Worm (Caenorhabditis elegans) whole organism, L1 larva: ENCODE data around the gene nspc-12.

Source experiments
- C16A3.4 ChIP-seq: fragments of 150-350 bp; optimal IDR thresholded peaks from 2 replicates; lab custom pipeline; 2014; ENCODE audit warnings: missing biosample characterization, missing genetic modification characterization
- C34B4.2 ChIP-seq: sonication (generic microtip); optimal IDR thresholded peaks from 2 replicates; lab custom pipeline; 2017; ENCODE audit warnings: mild to moderate bottlenecking, missing genetic modification characterization, missing compliant biosample characterization
- F16B12.6 ChIP-seq: fragments of 150-350 bp; optimal IDR thresholded peaks from 2 replicates; lab custom pipeline; 2014; ENCODE audit warnings: missing biosample characterization, missing genetic modification characterization
- Y116A8C.19 ChIP-seq: sonication (generic microtip); optimal IDR thresholded peaks from 2 replicates; lab custom pipeline; 2016; ENCODE audit warnings: missing compliant biosample characterization, missing genetic modification characterization, borderline replicate concordance
- aha-1 ChIP-seq: fragments of 150-350 bp; optimal IDR thresholded peaks from 2 replicates; lab custom pipeline; 2014; ENCODE audit warnings: missing biosample characterization, missing genetic modification characterization
- alr-1 ChIP-seq: fragments of 200-800 bp; sonication (Bioruptor generic); optimal IDR thresholded peaks from 2 replicates; lab custom pipeline; 2018; ENCODE audit warnings: borderline replicate concordance, mild to moderate bottlenecking, missing genetic modification characterization, missing compliant biosample characterization
- ceh-8 ChIP-seq: fragments of 200-800 bp; sonication (Bioruptor generic); optimal IDR thresholded peaks from 2 replicates; lab custom pipeline; 2018; ENCODE audit warnings: mild to moderate bottlenecking, missing genetic modification characterization, moderate library complexity, missing compliant biosample characterization
- ceh-82 ChIP-seq, 3 experiments: fragments of 150-350 bp in 1 of 3; sonication (generic microtip) in 2 of 3; optimal IDR thresholded peaks; 2 replicates each; lab custom pipeline; 2014 to 2017; ENCODE audit warnings: missing biosample characterization in 3 of 3, missing genetic modification characterization in 3 of 3
- ceh-88 ChIP-seq: fragments of 200-800 bp; sonication (Bioruptor generic); IDR thresholded peaks from 2 replicates; pipeline ENCODE4 v1.3.6; 2022; ENCODE audit warnings: missing genetic modification characterization, missing compliant biosample characterization
- dpl-1 ChIP-seq, 3 experiments: fragments of 150-350 bp in 2 of 3; sonication (generic microtip) in 1 of 3; optimal IDR thresholded peaks; 2 replicates each; lab custom pipeline; 2014 to 2017; ENCODE audit warnings: missing biosample characterization in 3 of 3, missing genetic modification characterization in 3 of 3, missing genetic modification reagents in 3 of 3
- efl-1 ChIP-seq, 4 experiments: fragments of 150-350 bp; optimal IDR thresholded peaks in 3 of 4; peaks in 1 of 4; 1 replicate in 1 of 4; 2 replicates in 3 of 4; lab custom pipeline; 2014; ENCODE audit warnings: missing biosample characterization in 2 of 4, missing genetic modification characterization in 2 of 4, missing genetic modification reagents in 2 of 4
- egl-13 ChIP-seq: sonication (generic microtip); optimal IDR thresholded peaks from 2 replicates; lab custom pipeline; 2016; ENCODE audit warnings: missing genotype, missing genetic modification reagents, missing genetic modification characterization, missing compliant biosample characterization
- elt-2 ChIP-seq: sonication (generic microtip); optimal IDR thresholded peaks from 2 replicates; lab custom pipeline; 2016; ENCODE audit warnings: missing genetic modification characterization, mild to moderate bottlenecking, inconsistent platforms, missing compliant biosample characterization, missing genetic modification reagents
- ets-5 ChIP-seq: fragments of 200-800 bp; sonication (Bioruptor generic); IDR thresholded peaks from 2 replicates; pipeline ENCODE4 v1.3.6; 2022; ENCODE audit warnings: missing genetic modification characterization, missing compliant biosample characterization
- fkh-8 ChIP-seq: sonication (generic microtip); optimal IDR thresholded peaks from 2 replicates; lab custom pipeline; 2016; ENCODE audit warnings: mild to moderate bottlenecking, missing genetic modification characterization, missing compliant biosample characterization
- grh-1 ChIP-seq: fragments of 200-800 bp; sonication (Bioruptor generic); IDR thresholded peaks from 2 replicates; pipeline ENCODE4 v1.3.6; 2022; ENCODE audit warnings: missing genetic modification reagents, missing genetic modification characterization, missing compliant biosample characterization
- hlh-17 ChIP-seq: fragments of 200-800 bp; sonication (Bioruptor generic); optimal IDR thresholded peaks from 2 replicates; lab custom pipeline; 2018; ENCODE audit warnings: missing genetic modification characterization, mild to moderate bottlenecking, missing compliant biosample characterization, moderate library complexity, borderline replicate concordance
- hpl-2 ChIP-seq: fragments of 150-350 bp; optimal IDR thresholded peaks from 2 replicates; lab custom pipeline; 2014; ENCODE audit warnings: missing biosample characterization, missing genetic modification reagents, missing genetic modification characterization
- lin-13 ChIP-seq: fragments of 150-350 bp; optimal IDR thresholded peaks from 2 replicates; lab custom pipeline; 2014; ENCODE audit warnings: missing biosample characterization, missing genetic modification reagents, missing genetic modification characterization
- lin-14 ChIP-seq: fragments of 200-800 bp; sonication (Bioruptor generic); optimal IDR thresholded peaks from 2 replicates; lab custom pipeline; 2018; ENCODE audit warnings: mild to moderate bottlenecking, missing genetic modification characterization, moderate library complexity, missing compliant biosample characterization
- lin-15B ChIP-seq: fragments of 150-350 bp; sonication (generic microtip); optimal IDR thresholded peaks from 3 replicates; lab custom pipeline; 2014; ENCODE audit warnings: missing biosample characterization, missing genetic modification characterization
- lin-35 ChIP-seq, 2 experiments: fragments of 150-350 bp; optimal IDR thresholded peaks; 2 replicates each; lab custom pipeline; 2014; ENCODE audit warnings: missing biosample characterization in 2 of 2, missing genetic modification characterization in 2 of 2, missing genetic modification reagents in 2 of 2
- lsy-2 ChIP-seq, 2 experiments: fragments of 150-350 bp; optimal IDR thresholded peaks; 2 replicates each; lab custom pipeline; 2014; ENCODE audit warnings: missing biosample characterization in 2 of 2, missing genetic modification characterization in 2 of 2
- mab-9 ChIP-seq: fragments of 200-800 bp; sonication (Bioruptor generic); IDR thresholded peaks from 2 replicates; pipeline ENCODE4 v1.3.6; 2022; ENCODE audit warnings: missing genetic modification reagents, missing genetic modification characterization, missing compliant biosample characterization
- mdl-1 ChIP-seq, 2 experiments: fragments of 150-350 bp; optimal IDR thresholded peaks; 2 replicates each; lab custom pipeline; 2014 to 2017; ENCODE audit warnings: missing biosample characterization in 2 of 2, missing genetic modification characterization in 2 of 2, inconsistent platforms in 1 of 2
- mep-1 ChIP-seq: fragments of 150-350 bp; optimal IDR thresholded peaks from 2 replicates; lab custom pipeline; 2014; ENCODE audit warnings: missing biosample characterization, missing genetic modification characterization
- nhr-12 ChIP-seq: sonication (generic microtip); optimal IDR thresholded peaks from 2 replicates; lab custom pipeline; 2017; ENCODE audit warnings: missing biosample characterization, missing genetic modification characterization
- nhr-19 ChIP-seq: fragments of 200-800 bp; sonication (Bioruptor generic); conservative IDR thresholded peaks from 2 replicates; pipeline ENCODE4 v1.3.6; 2022; ENCODE audit warnings: missing genetic modification characterization, missing compliant biosample characterization
- nhr-20 ChIP-seq: sonication (generic microtip); optimal IDR thresholded peaks from 2 replicates; lab custom pipeline; 2016; ENCODE audit warnings: mild to moderate bottlenecking, missing genetic modification characterization, missing compliant biosample characterization
- nhr-47 ChIP-seq: sonication (generic microtip); optimal IDR thresholded peaks from 2 replicates; lab custom pipeline; 2016; ENCODE audit warnings: mild to moderate bottlenecking, missing genetic modification characterization, moderate library complexity, missing compliant biosample characterization
- nhr-76 ChIP-seq: sonication (generic microtip); optimal IDR thresholded peaks from 2 replicates; lab custom pipeline; 2017; ENCODE audit warnings: missing biosample characterization, missing genetic modification characterization
- nhr-84 ChIP-seq: sonication (generic microtip); optimal IDR thresholded peaks from 2 replicates; lab custom pipeline; 2017; ENCODE audit warnings: missing biosample characterization, missing genetic modification characterization
- nhr-85 ChIP-seq: sonication (generic microtip); peaks from one replicate; lab custom pipeline; 2016; ENCODE audit warnings: missing genetic modification characterization, inconsistent platforms, missing compliant biosample characterization
- pax-3 ChIP-seq: fragments of 200-800 bp; sonication (Bioruptor generic); optimal IDR thresholded peaks from 2 replicates; lab custom pipeline; 2018; ENCODE audit warnings: mild to moderate bottlenecking, missing genetic modification characterization, moderate library complexity, missing compliant biosample characterization
- snpc-4 ChIP-seq: fragments of 150-350 bp; optimal IDR thresholded peaks from 2 replicates; lab custom pipeline; 2014; ENCODE audit warnings: missing biosample characterization, missing genetic modification characterization
- snu-23 ChIP-seq: sonication (generic microtip); optimal IDR thresholded peaks from 2 replicates; lab custom pipeline; 2016; ENCODE audit warnings: missing genetic modification characterization, missing compliant biosample characterization
- sup-37 ChIP-seq: fragments of 200-800 bp; sonication (Bioruptor generic); optimal IDR thresholded peaks from 2 replicates; lab custom pipeline; 2018; ENCODE audit warnings: mild to moderate bottlenecking, missing genetic modification characterization, missing compliant biosample characterization
- swsn-7 ChIP-seq: sonication (generic microtip); optimal IDR thresholded peaks from 2 replicates; lab custom pipeline; 2016; ENCODE audit warnings: missing genetic modification characterization, missing compliant biosample characterization
- tlp-1 ChIP-seq: fragments of 150-350 bp; optimal IDR thresholded peaks from 2 replicates; lab custom pipeline; 2014; ENCODE audit warnings: missing biosample characterization, missing genetic modification characterization
- unc-130 ChIP-seq: fragments of 150-350 bp; optimal IDR thresholded peaks from 2 replicates; lab custom pipeline; 2017; ENCODE audit warnings: missing biosample characterization, missing genetic modification characterization, inconsistent platforms
- unc-30 ChIP-seq: sonication (generic microtip); optimal IDR thresholded peaks from 2 replicates; lab custom pipeline; 2017; ENCODE audit warnings: missing biosample characterization, missing genetic modification characterization
- unc-98 ChIP-seq: fragments of 200-800 bp; sonication (Bioruptor generic); IDR thresholded peaks from 2 replicates; pipeline ENCODE4 v1.3.6; 2022; ENCODE audit warnings: missing genetic modification characterization, missing compliant biosample characterization
- vab-15 ChIP-seq: sonication (generic microtip); optimal IDR thresholded peaks from 2 replicates; lab custom pipeline; 2017; ENCODE audit warnings: missing genotype, mild to moderate bottlenecking, missing genetic modification characterization, missing compliant biosample characterization
- xbp-1 ChIP-seq: sonication (generic microtip); optimal IDR thresholded peaks from 2 replicates; lab custom pipeline; 2016; ENCODE audit warnings: missing genetic modification characterization, missing compliant biosample characterization
- zag-1 ChIP-seq: fragments of 150-350 bp; optimal IDR thresholded peaks from 2 replicates; lab custom pipeline; 2014; ENCODE audit warnings: missing biosample characterization, missing genetic modification characterization
- ztf-11 ChIP-seq, 2 experiments: sonication (generic microtip); optimal IDR thresholded peaks; 2 replicates each; lab custom pipeline; 2016 to 2017; ENCODE audit warnings: missing genetic modification characterization in 2 of 2, missing biosample characterization in 1 of 2, missing compliant biosample characterization in 1 of 2

The nspc-12 gene

ce11 chrX:12367498-12367897 is 11.0 kb upstream of the nspc-12 start (continued):
- TF ChIP-seq dpl-1 (GFP tag; optimal IDR thresholded peaks at IDR 0.05; lab: Kevin White, UChicago) (no peak), Y116A8C.19 (tag; lab: Kevin White, UChicago) (no peak), aha-1 (tag; lab: Kevin White, UChicago) (no peak), pax-3 (no peak), mep-1 (tag; lab: Kevin White, UChicago) (peak; percentile 57), F16B12.6 (tag; lab: Kevin White, UChicago) (no peak), nhr-20 (tag; lab: Kevin White, UChicago) (peak; percentile 29), nhr-85 (tag; lab: Kevin White, UChicago) (peak; percentile 43), lin-14 (GFP tag; lab: Kevin White, UChicago) (peak; percentile 42), tlp-1 (no peak), lsy-2 (tag; optimal IDR thresholded peaks at IDR 0.05; lab: Kevin White, UChicago) (no peak), ets-5 (GFP tag; lab: Robert Waterston, UW) (no peak), nhr-19 (GFP tag; lab: Robert Waterston, UW) (peak; percentile 56), ceh-88 (GFP tag; lab: Robert Waterston, UW) (peak; percentile 22; the same call in 1 of the 2 replicates), xbp-1 (tag; lab: Kevin White, UChicago) (no peak), snpc-4 (tag; lab: Kevin White, UChicago) (no peak), nhr-76 (tag; lab: Kevin White, UChicago) (no peak), egl-13 (tag; lab: Kevin White, UChicago) (no peak), nhr-47 (tag; lab: Kevin White, UChicago) (no peak), ceh-8 (GFP tag; lab: Kevin White, UChicago) (no peak), ztf-11 (tag; optimal IDR thresholded peaks at IDR 0.05; lab: Kevin White, UChicago) (no peak), snu-23 (GFP tag; lab: Kevin White, UChicago) (peak; percentile 73), mdl-1 (tag; optimal IDR thresholded peaks at IDR 0.05; lab: Kevin White, UChicago) (peak in 1 of 2 experiments; percentile 45), vab-15 (tag; lab: Kevin White, UChicago) (no peak), ceh-82 (tag; optimal IDR thresholded peaks at IDR 0.05; lab: Kevin White, UChicago) (peak; percentile 36 to 61 (median 61)), grh-1 (GFP tag; lab: Robert Waterston, UW) (no peak), hpl-2 (GFP tag; lab: Kevin White, UChicago) (no peak), nhr-84 (tag; lab: Kevin White, UChicago) (no peak), hlh-17 (GFP tag; lab: Kevin White, UChicago) (no peak), unc-130 (peak; percentile 29), C16A3.4 (peak; percentile 41), sup-37 (GFP tag; lab: Kevin White, UChicago) (no peak), zag-1 (tag; lab: Kevin White, UChicago) (no peak), efl-1 (optimal IDR thresholded peaks at IDR 0.05; lab: Kevin White, UChicago) (peak in 1 of 2 experiments; percentile 11), efl-1 (GFP tag; optimal IDR thresholded peaks at IDR 0.05 in 1 of 2; lab: Kevin White, UChicago) (no peak), lin-15B (tag; lab: Kevin White, UChicago) (no peak), nhr-12 (no peak), mab-9 (GFP tag; lab: Robert Waterston, UW) (0 out of 2 replicates have a peak, but pooled peaks have one; percentile 20), lin-13 (peak; percentile 11), swsn-7 (tag; lab: Kevin White, UChicago) (peak; percentile 24)

DNA sequence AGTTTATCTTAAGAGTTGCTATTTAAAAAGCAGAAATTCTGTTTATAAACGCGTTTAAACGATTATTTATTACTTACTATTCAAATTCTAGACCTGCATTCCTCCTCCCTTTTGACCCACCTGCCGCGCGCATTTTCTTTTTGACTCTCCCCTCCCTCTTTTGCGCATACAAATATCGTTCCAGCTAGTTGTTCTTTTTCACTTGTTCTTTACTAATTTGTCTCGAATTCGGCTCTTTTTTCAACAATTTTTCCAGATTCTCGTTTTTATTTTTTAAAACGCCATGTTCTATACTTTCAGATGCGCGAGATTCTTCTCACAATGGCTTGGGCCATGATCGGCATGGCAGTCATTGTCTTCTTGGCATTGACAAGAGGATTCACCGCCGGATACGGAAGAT is 8.9 kb upstream of the nspc-12 start, which contains the start of gene F19H6.4:
F19H6.4 (plus strand) TSS at position 301 of the 400 bp plus-strand sequence.
- TF ChIP-seq sup-37 (GFP tag; lab: Kevin White, UChicago), result no peak
- no peak for TF ChIP-seq xbp-1 (tag; lab: Kevin White, UChicago)
- TF ChIP-seq C34B4.2 (tag; lab: Kevin White, UChicago), result no peak
- TF ChIP-seq unc-98 (GFP tag; lab: Robert Waterston, UW), result no peak
- TF ChIP-seq elt-2 (tag; lab: Kevin White, UChicago), result no peak
- TF ChIP-seq fkh-8 (tag; lab: Kevin White, UChicago), result no peak
- TF ChIP-seq alr-1, result no peak
- no peak for TF ChIP-seq aha-1 (tag; lab: Kevin White, UChicago)
- no peak for TF ChIP-seq unc-30 (tag; lab: Kevin White, UChicago)
- TF ChIP-seq Y116A8C.19 (tag; lab: Kevin White, UChicago), result no peak
- TF ChIP-seq lin-35 (GFP tag; optimal IDR thresholded peaks at IDR 0.05; lab: Kevin White, UChicago), result no peak
